Worm (Caenorhabditis elegans) whole organism, L1 larva: Measurements from ENCODE around the gene C07D10.1.

Source experiments
- efl-1 ChIP-seq, 4 experiments: fragments of 150-350 bp; optimal IDR thresholded peaks in 3 of 4; peaks in 1 of 4; 1 replicate in 1 of 4; 2 replicates in 3 of 4; lab custom pipeline; 2014; ENCODE audit warnings: missing biosample characterization in 2 of 4, missing genetic modification characterization in 2 of 4, missing genetic modification reagents in 2 of 4
- nhr-76 ChIP-seq: sonication (generic microtip); optimal IDR thresholded peaks from 2 replicates; lab custom pipeline; 2017; ENCODE audit warnings: missing biosample characterization, missing genetic modification characterization
- ztf-11 ChIP-seq, 2 experiments: sonication (generic microtip); optimal IDR thresholded peaks; 2 replicates each; lab custom pipeline; 2016 to 2017; ENCODE audit warnings: missing genetic modification characterization in 2 of 2, missing biosample characterization in 1 of 2, missing compliant biosample characterization in 1 of 2

ce11 chrII:7356773-7357172, 42.0 kb upstream of the C07D10.1 start:
- no peak for TF ChIP-seq nhr-76
- no peak for TF ChIP-seq ztf-11 (tag; optimal IDR thresholded peaks at IDR 0.05; lab: Kevin White, UChicago)
- peak; percentile 38 to 51 for TF ChIP-seq efl-1 (optimal IDR thresholded peaks at IDR 0.05; lab: Kevin White, UChicago)
- peak; percentile 27 to 65 for TF ChIP-seq efl-1 (GFP tag; optimal IDR thresholded peaks at IDR 0.05 in 1 of 2; lab: Kevin White, UChicago)
